Fruit fly (Drosophila melanogaster): Measurements from ENCODE around the gene RpS19b.

The RpS19b gene

DNA sequence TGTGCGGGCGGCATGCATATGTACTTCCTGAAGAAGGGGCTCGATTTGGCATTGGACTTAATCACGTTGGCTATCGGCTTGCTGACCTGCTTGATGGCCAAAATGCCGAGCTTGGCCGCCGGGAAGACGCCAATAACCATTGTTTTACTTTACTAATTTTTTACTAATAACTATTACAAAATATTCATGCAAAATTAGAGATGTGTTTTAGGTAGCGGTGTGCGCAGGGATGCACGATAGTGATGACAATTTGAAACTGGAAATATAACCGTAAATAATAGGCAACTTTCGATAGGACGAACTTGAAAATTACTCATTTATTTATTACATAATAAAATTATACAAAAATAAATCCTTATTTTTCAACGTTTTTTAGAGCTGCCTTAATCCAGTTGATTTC lies 5.9 kb downstream of the RpS19b start, which contains the start of gene CG13601 (continued):
- TF ChIP-seq CG17359 (tag; optimal IDR thresholded peaks at IDR 0.05) = peak; percentile 23
- TF ChIP-seq CG13424 (tag; optimal IDR thresholded peaks at IDR 0.05) = peak; percentile 47
- TF ChIP-seq vnd (GFP tag; IDR thresholded peaks at IDR 0.05; ENCODE audit: partially characterized antibody) = peak; percentile 71
- no peak for TF ChIP-seq sim (GFP tag; IDR thresholded peaks at IDR 0.05)
- TF ChIP-seq Doc3 (GFP tag; IDR thresholded peaks at IDR 0.05; ENCODE audit: partially characterized antibody) = peak; percentile 87
- TF ChIP-seq az2 (GFP tag; optimal IDR thresholded peaks at IDR 0.05) = peak; percentile 34
- TF ChIP-seq Camta (GFP tag; optimal IDR thresholded peaks at IDR 0.05) = no peak
- TF ChIP-seq Meics (GFP tag; optimal IDR thresholded peaks at IDR 0.05) = peak; percentile 11
- peak; percentile 49 for TF ChIP-seq CG12391 (tag; optimal IDR thresholded peaks at IDR 0.05)
- 0 out of 3 replicates have a peak, but pooled peaks have one; percentile 22 for TF ChIP-seq Dbx (GFP tag; IDR thresholded peaks at IDR 0.05)
- peak; percentile 16 for TF ChIP-seq CG30020 (tag; optimal IDR thresholded peaks at IDR 0.05)
- TF ChIP-seq Sry-δ (GFP tag; optimal IDR thresholded peaks at IDR 0.05) = peak; percentile 84
- TF ChIP-seq CG17186 (GFP tag; optimal IDR thresholded peaks at IDR 0.05) = peak; percentile 89
- TF ChIP-seq nau (GFP tag; optimal IDR thresholded peaks at IDR 0.05) = no peak
- TF ChIP-seq lilli (GFP tag; optimal IDR thresholded peaks at IDR 0.05) = peak; percentile 45
- peak; percentile 30 for TF ChIP-seq sug (tag; optimal IDR thresholded peaks at IDR 0.05)
- TF ChIP-seq chif (GFP tag; optimal IDR thresholded peaks at IDR 0.05) = no peak
- TF ChIP-seq gsb-n (tag; optimal IDR thresholded peaks at IDR 0.05) = peak; percentile 10
- TF ChIP-seq CG31224 (GFP tag; IDR thresholded peaks at IDR 0.05) = no peak
- TF ChIP-seq CG8290 (GFP tag; optimal IDR thresholded peaks at IDR 0.05) = no peak
- TF ChIP-seq CG8290 (tag; optimal IDR thresholded peaks at IDR 0.05) = peak in 1 of 2 experiments; percentile 44
- no peak for TF ChIP-seq prd (optimal IDR thresholded peaks at IDR 0.05)
- TF ChIP-seq prd (GFP tag; IDR thresholded peaks at IDR 0.05) = peak; percentile 31; the same call in 1 of the 3 replicates
- TF ChIP-seq pfk (GFP tag; optimal IDR thresholded peaks at IDR 0.05) = no peak
- peak; percentile 40; the same call in 1 of the 2 replicates for TF ChIP-seq nerfin-2 (GFP tag; IDR thresholded peaks at IDR 0.05; ENCODE audit: partially characterized antibody)
- no peak for TF ChIP-seq CG18476 (GFP tag; optimal IDR thresholded peaks at IDR 0.05)
- TF ChIP-seq exex (tag; optimal IDR thresholded peaks at IDR 0.05) = peak; percentile 27
- TF ChIP-seq CG10267 (tag; optimal IDR thresholded peaks at IDR 0.05) = peak; percentile 33
- no peak for TF ChIP-seq NK7.1 (GFP tag; optimal IDR thresholded peaks at IDR 0.05)
- TF ChIP-seq vfl (GFP tag; optimal IDR thresholded peaks at IDR 0.05) = peak; percentile 14
- no peak for TF ChIP-seq Nf-YB (GFP tag; optimal IDR thresholded peaks at IDR 0.05)
- 0 out of 2 replicates have a peak, but pooled peaks have one; percentile 37 for TF ChIP-seq al (GFP tag; IDR thresholded peaks at IDR 0.05)
- TF ChIP-seq tgo (GFP tag; IDR thresholded peaks at IDR 0.05) = no peak
- TF ChIP-seq ci (GFP tag; IDR thresholded peaks at IDR 0.05) = peak; percentile 63; the same call in 2 of the 3 replicates
- TF ChIP-seq otp (GFP tag; IDR thresholded peaks at IDR 0.05) = peak; percentile 39; the same call in 1 of the 3 replicates
- peak; percentile 30 for TF ChIP-seq Dp (GFP tag; optimal IDR thresholded peaks at IDR 0.05)
- no peak for TF ChIP-seq Sox100B (GFP tag; optimal IDR thresholded peaks at IDR 0.05)
- peak; percentile 48; the same call in 1 of the 2 replicates for TF ChIP-seq lmd (GFP tag; IDR thresholded peaks at IDR 0.05)
- peak; percentile 9 for TF ChIP-seq ind (GFP tag; optimal IDR thresholded peaks at IDR 0.05)
- TF ChIP-seq CG1647 (GFP tag; optimal IDR thresholded peaks at IDR 0.05) = peak; percentile 21
- TF ChIP-seq mirr (GFP tag; optimal IDR thresholded peaks at IDR 0.05) = no peak
- peak; percentile 64; the same call in 2 of the 3 replicates for TF ChIP-seq CG11456 (GFP tag; IDR thresholded peaks at IDR 0.05)
- peak; percentile 43 for TF ChIP-seq sqz (GFP tag; optimal IDR thresholded peaks at IDR 0.05)
- peak; percentile 48 for TF ChIP-seq D19A (tag; optimal IDR thresholded peaks at IDR 0.05)
- TF ChIP-seq Ets65A (GFP tag) = peak; percentile 72
- peak; percentile 33 for TF ChIP-seq CoRest (tag; optimal IDR thresholded peaks at IDR 0.05)
- peak in 1 of 2 experiments; percentile 82 for TF ChIP-seq Pdp1 (GFP tag; optimal IDR thresholded peaks at IDR 0.05)
- TF ChIP-seq CG34224 (GFP tag; IDR thresholded peaks at IDR 0.05; ENCODE audit: partially characterized antibody) = peak; percentile 83
- peak; percentile 87 for TF ChIP-seq unc-4 (GFP tag; IDR thresholded peaks at IDR 0.05; ENCODE audit: partially characterized antibody)
- TF ChIP-seq CG2199 (GFP tag; IDR thresholded peaks at IDR 0.05) = no peak
- TF ChIP-seq ash1 (GFP tag; optimal IDR thresholded peaks at IDR 0.05) = no peak
